Worm (Caenorhabditis elegans) whole organism, L3 larva: ENCODE data around the gene F19G12.1.
A peak's percentile ranks its signal among the peaks of the same experiment; 100 is the strongest.

Experiments
- R02D3.7 ChIP-seq: fragments of 150-350 bp; optimal IDR thresholded peaks from 2 replicates; lab custom pipeline; 2014; ENCODE audit warnings: missing biosample characterization, missing genetic modification characterization
- ZK546.5 ChIP-seq: sonication (generic microtip); optimal IDR thresholded peaks from 2 replicates; lab custom pipeline; 2017; ENCODE audit warnings: missing biosample characterization, missing genetic modification characterization
- aly-2 ChIP-seq: fragments of 150-350 bp; optimal IDR thresholded peaks from 2 replicates; lab custom pipeline; 2014; ENCODE audit warnings: missing biosample characterization, missing genetic modification characterization
- ama-1 ChIP-seq: fragments of 150-350 bp; optimal IDR thresholded peaks from 2 replicates; lab custom pipeline; 2018
- ceh-16 ChIP-seq: sonication (generic microtip); optimal IDR thresholded peaks from 2 replicates; lab custom pipeline; 2017; ENCODE audit warnings: missing biosample characterization, missing genetic modification characterization
- ceh-28 ChIP-seq: fragments of 150-350 bp; optimal IDR thresholded peaks from 2 replicates; lab custom pipeline; 2014; ENCODE audit warnings: missing biosample characterization, missing genetic modification reagents, missing genetic modification characterization
- ceh-82 ChIP-seq: fragments of 150-350 bp; optimal IDR thresholded peaks from 2 replicates; lab custom pipeline; 2014; ENCODE audit warnings: missing biosample characterization, missing genetic modification characterization
- ceh-9 ChIP-seq: sonication (generic microtip); optimal IDR thresholded peaks from 2 replicates; lab custom pipeline; 2018; ENCODE audit warnings: missing biosample characterization, missing genetic modification characterization
- daf-12 ChIP-seq: fragments of 150-350 bp; optimal IDR thresholded peaks from 2 replicates; lab custom pipeline; 2014; ENCODE audit warnings: missing biosample characterization, missing genetic modification reagents, missing genetic modification characterization
- egl-27 ChIP-seq: sonication (generic microtip); optimal IDR thresholded peaks from 4 replicates; lab custom pipeline; 2017; ENCODE audit warnings: missing biosample characterization, missing genetic modification reagents, missing genetic modification characterization
- egl-5 ChIP-seq: fragments of 150-350 bp; optimal IDR thresholded peaks from 2 replicates; lab custom pipeline; 2017; ENCODE audit warnings: missing biosample characterization, missing genetic modification reagents, missing genetic modification characterization, inconsistent platforms
- elt-1 ChIP-seq: fragments of 150-350 bp; optimal IDR thresholded peaks from 2 replicates; lab custom pipeline; 2014; ENCODE audit warnings: missing biosample characterization, missing genetic modification characterization
- elt-2 ChIP-seq: sonication (generic microtip); optimal IDR thresholded peaks from 2 replicates; lab custom pipeline; 2016; ENCODE audit warnings: missing genetic modification reagents, mild to moderate bottlenecking, missing genetic modification characterization, missing compliant biosample characterization
- elt-3 ChIP-seq, 3 experiments: fragments of 150-350 bp in 1 of 3; sonication (generic microtip) in 2 of 3; optimal IDR thresholded peaks; 2 replicates in 2 of 3; 4 replicates in 1 of 3; lab custom pipeline; 2014 to 2017; ENCODE audit warnings: missing biosample characterization in 3 of 3, missing genetic modification characterization in 3 of 3
- eor-1 ChIP-seq, 2 experiments: fragments of 150-350 bp; optimal IDR thresholded peaks; 2 replicates each; lab custom pipeline; 2014 to 2018; ENCODE audit warnings: missing biosample characterization in 2 of 2, missing genetic modification characterization in 2 of 2
- fkh-10 ChIP-seq: sonication (generic microtip); optimal IDR thresholded peaks from 2 replicates; lab custom pipeline; 2017; ENCODE audit warnings: missing biosample characterization, missing genetic modification reagents, missing genetic modification characterization
- fkh-2 ChIP-seq: fragments of 150-350 bp; optimal IDR thresholded peaks from 2 replicates; lab custom pipeline; 2014; ENCODE audit warnings: missing biosample characterization, missing genetic modification reagents, missing genetic modification characterization
- fos-1 ChIP-seq: fragments of 150-350 bp; optimal IDR thresholded peaks from 2 replicates; lab custom pipeline; 2014; ENCODE audit warnings: missing biosample characterization, missing genetic modification characterization
- hmg-11 ChIP-seq: sonication (generic microtip); optimal IDR thresholded peaks from 2 replicates; lab custom pipeline; 2016; ENCODE audit warnings: missing genetic modification characterization, missing compliant biosample characterization
- jun-1 ChIP-seq: fragments of 150-350 bp; optimal IDR thresholded peaks from 2 replicates; lab custom pipeline; 2014; ENCODE audit warnings: missing biosample characterization, missing genetic modification reagents, missing genetic modification characterization
- lin-15B ChIP-seq: fragments of 150-350 bp; optimal IDR thresholded peaks from 2 replicates; lab custom pipeline; 2014; ENCODE audit warnings: missing biosample characterization, missing genetic modification characterization
- lin-39 ChIP-seq: fragments of 150-350 bp; optimal IDR thresholded peaks from 2 replicates; lab custom pipeline; 2018; ENCODE audit warnings: missing biosample characterization, missing genetic modification reagents, missing genetic modification characterization
- lsy-12 ChIP-seq: sonication (generic microtip); optimal IDR thresholded peaks from 2 replicates; lab custom pipeline; 2016; ENCODE audit warnings: mild to moderate bottlenecking, missing genetic modification characterization, missing compliant biosample characterization
- mdl-1 ChIP-seq: fragments of 150-350 bp; optimal IDR thresholded peaks from 2 replicates; lab custom pipeline; 2014; ENCODE audit warnings: missing biosample characterization, missing genetic modification characterization
- mml-1 ChIP-seq: fragments of 150-350 bp; sonication (generic microtip); optimal IDR thresholded peaks from 3 replicates; lab custom pipeline; 2014; ENCODE audit warnings: missing biosample characterization, missing genetic modification characterization
- nfya-1 ChIP-seq: sonication (generic microtip); optimal IDR thresholded peaks from 2 replicates; lab custom pipeline; 2017; ENCODE audit warnings: missing genetic modification characterization, mild to moderate bottlenecking, missing compliant biosample characterization, antibody characterized with exemption, moderate library complexity; ENCODE audit not compliant: insufficient read depth
- nhr-11 ChIP-seq: fragments of 150-350 bp; optimal IDR thresholded peaks from 2 replicates; lab custom pipeline; 2014; ENCODE audit warnings: missing biosample characterization, missing genetic modification characterization
- nhr-12 ChIP-seq: fragments of 150-350 bp; optimal IDR thresholded peaks from 2 replicates; lab custom pipeline; 2014; ENCODE audit warnings: missing biosample characterization, missing genetic modification characterization
- nhr-23 ChIP-seq: fragments of 150-350 bp; optimal IDR thresholded peaks from 2 replicates; lab custom pipeline; 2014; ENCODE audit warnings: missing biosample characterization, missing genetic modification reagents, missing genetic modification characterization
- nhr-237 ChIP-seq: fragments of 150-350 bp; optimal IDR thresholded peaks from 2 replicates; lab custom pipeline; 2014; ENCODE audit warnings: missing biosample characterization, missing genetic modification characterization
- nhr-25 ChIP-seq: sonication (generic microtip); optimal IDR thresholded peaks from 2 replicates; lab custom pipeline; 2017; ENCODE audit warnings: missing biosample characterization, missing genetic modification characterization
- nhr-28 ChIP-seq: fragments of 150-350 bp; optimal IDR thresholded peaks from 2 replicates; lab custom pipeline; 2014; ENCODE audit warnings: missing biosample characterization, missing genetic modification characterization
- nhr-43 ChIP-seq: sonication (generic microtip); optimal IDR thresholded peaks from 2 replicates; lab custom pipeline; 2016; ENCODE audit warnings: mild to moderate bottlenecking, missing genetic modification characterization, missing compliant biosample characterization; ENCODE audit not compliant: poor library complexity, severe bottlenecking
- nhr-67 ChIP-seq: fragments of 150-350 bp; optimal IDR thresholded peaks from 2 replicates; lab custom pipeline; 2014; ENCODE audit warnings: missing biosample characterization, missing genetic modification characterization
- nhr-76 ChIP-seq: fragments of 150-350 bp; sonication (generic microtip); optimal IDR thresholded peaks from 5 replicates; lab custom pipeline; 2014; ENCODE audit warnings: missing biosample characterization, missing genetic modification characterization
- nhr-77 ChIP-seq: fragments of 150-350 bp; optimal IDR thresholded peaks from 2 replicates; lab custom pipeline; 2014; ENCODE audit warnings: missing biosample characterization, missing genetic modification characterization
- pha-4 ChIP-seq: fragments of 150-350 bp; optimal IDR thresholded peaks from 2 replicates; lab custom pipeline; 2014; ENCODE audit warnings: missing biosample characterization, missing genetic modification reagents, missing genetic modification characterization
- pqm-1 ChIP-seq: fragments of 150-350 bp; optimal IDR thresholded peaks from 2 replicates; lab custom pipeline; 2017; ENCODE audit warnings: missing biosample characterization, missing genetic modification characterization, inconsistent platforms
- sea-2 ChIP-seq: fragments of 150-350 bp; sonication (generic microtip); optimal IDR thresholded peaks from 4 replicates; lab custom pipeline; 2014; ENCODE audit warnings: missing biosample characterization, missing genetic modification reagents, missing genetic modification characterization
- skn-1 ChIP-seq: fragments of 150-350 bp; optimal IDR thresholded peaks from 2 replicates; lab custom pipeline; 2014; ENCODE audit warnings: missing biosample characterization, missing genetic modification characterization
- snpc-4 ChIP-seq: fragments of 150-350 bp; optimal IDR thresholded peaks from 2 replicates; lab custom pipeline; 2014; ENCODE audit warnings: missing biosample characterization, missing genetic modification characterization
- tbx-2 ChIP-seq: sonication (generic microtip); optimal IDR thresholded peaks from 2 replicates; lab custom pipeline; 2016; ENCODE audit warnings: mild to moderate bottlenecking, missing genetic modification characterization, missing compliant biosample characterization
- unc-39 ChIP-seq: sonication (generic microtip); optimal IDR thresholded peaks from 4 replicates; lab custom pipeline; 2017; ENCODE audit warnings: missing biosample characterization, missing genetic modification characterization
- unc-62 ChIP-seq: fragments of 150-350 bp; sonication (generic microtip); optimal IDR thresholded peaks from 4 replicates; lab custom pipeline; 2014; ENCODE audit warnings: missing biosample characterization, missing genetic modification reagents, missing genetic modification characterization
- zag-1 ChIP-seq: fragments of 150-350 bp; optimal IDR thresholded peaks from 2 replicates; lab custom pipeline; 2014; ENCODE audit warnings: missing biosample characterization, missing genetic modification characterization
- ztf-11 ChIP-seq: fragments of 150-350 bp; optimal IDR thresholded peaks from 2 replicates; lab custom pipeline; 2014; ENCODE audit warnings: missing biosample characterization, missing genetic modification characterization
- ztf-4 ChIP-seq: fragments of 150-350 bp; optimal IDR thresholded peaks from 2 replicates; lab custom pipeline; 2014; ENCODE audit warnings: missing biosample characterization, missing genetic modification characterization

Gene F19G12.1

ce11 chrX:1446593-1447141 lies 15.9 kb downstream of the F19G12.1 start, which contains the start of gene zfp-3:
zfp-3 (minus strand) TSS chrX:1446643.
- TF ChIP-seq jun-1 (peak; percentile 98), unc-39 (no peak), nhr-237 (tag; lab: Kevin White, UChicago) (no peak), ama-1 (lab: Kevin White, UChicago) (peak; percentile 62), ceh-9 (tag; lab: Kevin White, UChicago) (no peak), nhr-67 (no peak), fkh-10 (GFP tag; lab: Kevin White, UChicago) (peak; percentile 88), nhr-23 (tag; lab: Kevin White, UChicago) (peak; percentile 93), tbx-2 (peak; percentile 87), lsy-12 (tag; lab: Kevin White, UChicago) (peak; percentile 83), nhr-12 (tag; lab: Kevin White, UChicago) (no peak), fkh-2 (tag; lab: Kevin White, UChicago) (no peak), nhr-76 (tag; lab: Kevin White, UChicago) (no peak), pha-4 (tag; lab: Kevin White, UChicago) (peak; percentile 96), ceh-28 (peak; percentile 95), skn-1 (tag; lab: Kevin White, UChicago) (peak; percentile 91), fos-1 (tag; lab: Kevin White, UChicago) (peak; percentile 73), nhr-25 (tag; lab: Kevin White, UChicago) (peak; percentile 93), nhr-28 (no peak), pqm-1 (tag; lab: Kevin White, UChicago) (peak; percentile 81), ceh-82 (tag; lab: Kevin White, UChicago) (peak; percentile 76), nhr-77 (tag; lab: Kevin White, UChicago) (peak; percentile 77), aly-2 (no peak), daf-12 (tag; lab: Kevin White, UChicago) (no peak), mml-1 (tag; lab: Kevin White, UChicago) (peak; percentile 17), nfya-1 (tag; lab: Kevin White, UChicago) (peak; percentile 97), nhr-11 (peak; percentile 71), lin-15B (tag; lab: Kevin White, UChicago) (peak; percentile 87), elt-2 (tag; lab: Kevin White, UChicago) (peak; percentile 82), hmg-11 (peak; percentile 99), lin-39 (tag; lab: Kevin White, UChicago) (peak; percentile 97), ztf-4 (tag; lab: Kevin White, UChicago) (no peak), snpc-4 (tag; lab: Kevin White, UChicago) (peak; percentile 82), zag-1 (tag; lab: Kevin White, UChicago) (no peak), eor-1 (tag; optimal IDR thresholded peaks at IDR 0.05; lab: Kevin White, UChicago) (no peak), elt-3 (tag; optimal IDR thresholded peaks at IDR 0.05; lab: Kevin White, UChicago) (peak in 1 of 3 experiments; percentile 20), unc-62 (peak; percentile 90), nhr-43 (tag; lab: Kevin White, UChicago) (peak; percentile 86), elt-1 (tag; lab: Kevin White, UChicago) (peak; percentile 61), ceh-16 (tag; lab: Kevin White, UChicago) (no peak), mdl-1 (peak; percentile 91), egl-5 (tag; lab: Kevin White, UChicago) (peak; percentile 79), ZK546.5 (tag; lab: Kevin White, UChicago) (peak; percentile 14), ztf-11 (no peak), egl-27 (peak; percentile 89), R02D3.7 (tag; lab: Kevin White, UChicago) (peak; percentile 78), sea-2 (GFP tag; lab: Kevin White, UChicago) (peak; percentile 78)
